Fruit fly (Drosophila melanogaster) whole organism, embryonic: ENCODE measurements around the gene CG15725.
A peak's percentile ranks its signal among the peaks of the same experiment; 100 is the strongest.

Experiments
- Ada2b ChIP-seq: fragments of 200-800 bp; sonication (Bioruptor generic); IDR thresholded peaks from 2 replicates; pipeline ENCODE4 v1.3.6; 2022; ENCODE audit warnings: missing biosample characterization, missing genetic modification characterization
- Antp ChIP-seq: fragments of 200-800 bp; sonication (Bioruptor generic); optimal IDR thresholded peaks from 3 replicates; lab custom pipeline; 2016; ENCODE audit warnings: missing biosample characterization, missing genetic modification characterization
- Asciz ChIP-seq: fragments of 200-800 bp; sonication (Bioruptor generic); optimal IDR thresholded peaks from 2 replicates; lab custom pipeline; 2017; ENCODE audit warnings: missing biosample characterization, mild to moderate bottlenecking, missing genetic modification characterization, missing genetic modification reagents
- CG10209 ChIP-seq: fragments of 200-800 bp; sonication (Bioruptor generic); optimal IDR thresholded peaks from 3 replicates; lab custom pipeline; 2017; ENCODE audit warnings: missing biosample characterization, mild to moderate bottlenecking, missing genetic modification characterization, missing genetic modification reagents
- CG10267 ChIP-seq: fragments of 200-800 bp; sonication (Bioruptor generic); optimal IDR thresholded peaks from 2 replicates; lab custom pipeline; 2018; ENCODE audit warnings: missing biosample characterization, mild to moderate bottlenecking, missing genetic modification characterization, moderate library complexity
- CG10321 ChIP-seq: fragments of 200-800 bp; sonication (Bioruptor generic); IDR thresholded peaks from 2 replicates; pipeline ENCODE4 v1.3.6; 2022; ENCODE audit warnings: missing biosample characterization, missing genetic modification characterization
- CG12104 ChIP-seq: fragments of 200-800 bp; sonication (Bioruptor generic); optimal IDR thresholded peaks from 3 replicates; lab custom pipeline; 2016; ENCODE audit warnings: missing biosample characterization, missing genetic modification characterization
- CG12236 ChIP-seq: fragments of 200-800 bp; sonication (Bioruptor generic); optimal IDR thresholded peaks from 2 replicates; lab custom pipeline; 2016; ENCODE audit warnings: missing biosample characterization, missing genetic modification characterization
- CG14014 ChIP-seq: fragments of 200-800 bp; sonication (Bioruptor generic); IDR thresholded peaks from 2 replicates; pipeline ENCODE4 v1.3.6; 2022; ENCODE audit warnings: missing biosample characterization, missing genetic modification characterization
- CG15514 ChIP-seq: fragments of 200-800 bp; sonication (Bioruptor generic); optimal IDR thresholded peaks from 3 replicates; lab custom pipeline; 2017; ENCODE audit warnings: missing biosample characterization, missing genetic modification characterization, mild to moderate bottlenecking, moderate library complexity, missing genetic modification reagents
- CG17385 ChIP-seq: fragments of 200-800 bp; sonication (Bioruptor generic); optimal IDR thresholded peaks from 3 replicates; lab custom pipeline; 2018; ENCODE audit warnings: missing biosample characterization, mild to moderate bottlenecking, missing genetic modification characterization
- CG1832 ChIP-seq: fragments of 200-800 bp; sonication (Bioruptor generic); optimal IDR thresholded peaks from 2 replicates; lab custom pipeline; 2017; ENCODE audit warnings: missing biosample characterization, mild to moderate bottlenecking, missing genetic modification characterization, inconsistent platforms
- CG2712 ChIP-seq: fragments of 200-800 bp; optimal IDR thresholded peaks from 3 replicates; lab custom pipeline; 2019; ENCODE audit warnings: missing biosample characterization, mild to moderate bottlenecking, missing genetic modification characterization, moderate library complexity
- CG31224 ChIP-seq: fragments of 200-800 bp; sonication (Bioruptor generic); IDR thresholded peaks from 2 replicates; pipeline ENCODE4 v1.3.6; 2022; ENCODE audit warnings: missing biosample characterization, missing genetic modification characterization
- CG3281 ChIP-seq: fragments of 200-800 bp; sonication (Bioruptor generic); optimal IDR thresholded peaks from 3 replicates; lab custom pipeline; 2017; ENCODE audit warnings: missing biosample characterization, mild to moderate bottlenecking, missing genetic modification characterization
- CG3407 ChIP-seq: fragments of 200-800 bp; sonication (Bioruptor generic); optimal IDR thresholded peaks from 2 replicates; lab custom pipeline; 2018; ENCODE audit warnings: missing biosample characterization, mild to moderate bottlenecking, missing genetic modification characterization
- CG34376 ChIP-seq: fragments of 200-800 bp; sonication (Bioruptor generic); optimal IDR thresholded peaks from 2 replicates; lab custom pipeline; 2018; ENCODE audit warnings: missing biosample characterization, mild to moderate bottlenecking, missing genetic modification characterization
- CG6175 ChIP-seq: fragments of 200-800 bp; sonication (Bioruptor generic); IDR thresholded peaks from 3 replicates; pipeline ENCODE4 v1.3.6; 2022; ENCODE audit warnings: missing biosample characterization, missing genetic modification characterization
- CG9215 ChIP-seq: fragments of 200-800 bp; sonication (Bioruptor generic); IDR thresholded peaks from 2 replicates; pipeline ENCODE4 v1.3.6; 2022; ENCODE audit warnings: missing biosample characterization, missing genetic modification characterization
- CHES-1-like ChIP-seq: fragments of 200-800 bp; sonication (Bioruptor generic); optimal IDR thresholded peaks from 2 replicates; lab custom pipeline; 2016; ENCODE audit warnings: missing biosample characterization, missing genetic modification characterization
- CTCF ChIP-seq: fragments of 200-800 bp; sonication (Bioruptor generic); optimal IDR thresholded peaks from 2 replicates; lab custom pipeline; 2017; ENCODE audit warnings: missing biosample characterization, mild to moderate bottlenecking, missing genetic modification characterization, moderate library complexity
- CkIIα-i1 ChIP-seq: fragments of 200-800 bp; sonication (Bioruptor generic); IDR thresholded peaks from 2 replicates; pipeline ENCODE4 v1.3.6; 2022; ENCODE audit warnings: missing biosample characterization, missing genetic modification characterization
- D ChIP-seq, 2 experiments: fragments of 200-800 bp in 1 of 2; fragments of >200 bp in 1 of 2; sonication (Bioruptor generic) in 1 of 2; optimal IDR thresholded peaks; 2 replicates in 1 of 2; 3 replicates in 1 of 2; lab custom pipeline; 2017; ENCODE audit warnings: mild to moderate bottlenecking in 1 of 2, missing biosample characterization in 1 of 2, missing genetic modification characterization in 1 of 2, missing genetic modification reagents in 1 of 2
- Fer1 ChIP-seq: fragments of 200-800 bp; sonication (Bioruptor generic); optimal IDR thresholded peaks from 2 replicates; lab custom pipeline; 2017; ENCODE audit warnings: missing biosample characterization, mild to moderate bottlenecking, missing genetic modification characterization
- Fer2 ChIP-seq: fragments of 200-800 bp; sonication (Bioruptor generic); optimal IDR thresholded peaks from 2 replicates; lab custom pipeline; 2018; ENCODE audit warnings: missing biosample characterization, mild to moderate bottlenecking, missing genetic modification characterization, moderate library complexity
- Fer3 ChIP-seq: fragments of 200-800 bp; sonication (Bioruptor generic); optimal IDR thresholded peaks from 2 replicates; lab custom pipeline; 2018; ENCODE audit warnings: missing biosample characterization, mild to moderate bottlenecking, missing genetic modification characterization, moderate library complexity
- H2.0 ChIP-seq: fragments of 200-800 bp; sonication (Bioruptor generic); IDR thresholded peaks from 2 replicates; pipeline ENCODE4 v1.3.6; 2022; ENCODE audit warnings: missing biosample characterization, missing genetic modification characterization
- HLHmδ ChIP-seq: fragments of 200-800 bp; sonication (Bioruptor generic); optimal IDR thresholded peaks from 2 replicates; lab custom pipeline; 2018; ENCODE audit warnings: missing biosample characterization, mild to moderate bottlenecking, missing genetic modification characterization, moderate library complexity
- MBD-R2 ChIP-seq: fragments of 200-800 bp; sonication (Bioruptor generic); IDR thresholded peaks from 2 replicates; pipeline ENCODE4 v1.3.6; 2022; ENCODE audit warnings: missing biosample characterization, missing genetic modification characterization
- Med ChIP-seq: fragments of 200-800 bp; sonication (Bioruptor generic); peaks from one replicate; lab custom pipeline; 2016; ENCODE audit warnings: missing biosample characterization, missing genetic modification characterization, mild to moderate bottlenecking, inconsistent platforms, moderate library complexity
- NFAT ChIP-seq: fragments of 200-800 bp; sonication (Bioruptor generic); IDR thresholded peaks from 2 replicates; pipeline ENCODE4 v1.3.6; 2022; ENCODE audit warnings: missing biosample characterization, missing genetic modification characterization
- Oaz ChIP-seq: fragments of 200-800 bp; sonication (Bioruptor generic); IDR thresholded peaks from 2 replicates; pipeline ENCODE4 v1.3.6; 2022; ENCODE audit warnings: missing biosample characterization, missing genetic modification characterization
- Opbp ChIP-seq: fragments of 200-800 bp; sonication (Bioruptor generic); IDR thresholded peaks from 3 replicates; pipeline ENCODE4 v1.3.6; 2022; ENCODE audit warnings: missing biosample characterization, missing genetic modification characterization; ENCODE audit not compliant: partially characterized antibody
- Tbp ChIP-seq: fragments of >200 bp; optimal IDR thresholded peaks from 2 replicates; lab custom pipeline; 2018; ENCODE audit warnings: missing biosample characterization, missing genetic modification characterization
- dm ChIP-seq: fragments of 200-800 bp; sonication (Bioruptor generic); optimal IDR thresholded peaks from 3 replicates; lab custom pipeline; 2016; ENCODE audit warnings: missing biosample characterization, missing genetic modification characterization
- esg ChIP-seq: fragments of 200-800 bp; sonication (Bioruptor generic); conservative IDR thresholded peaks from 2 replicates; pipeline ENCODE4 v1.3.6; 2022; ENCODE audit warnings: missing biosample characterization, missing genetic modification characterization
- ewg ChIP-seq: fragments of 200-800 bp; sonication (Bioruptor generic); optimal IDR thresholded peaks from 3 replicates; lab custom pipeline; 2017; ENCODE audit warnings: mild to moderate bottlenecking, missing biosample characterization, missing genetic modification reagents, missing genetic modification characterization
- eyg ChIP-seq: fragments of 200-800 bp; sonication (Bioruptor generic); optimal IDR thresholded peaks from 3 replicates; lab custom pipeline; 2016; ENCODE audit warnings: missing biosample characterization, missing genetic modification characterization
- fru ChIP-seq: fragments of >200 bp; optimal IDR thresholded peaks from 2 replicates; lab custom pipeline; 2017
- fu2 ChIP-seq: fragments of 200-800 bp; sonication (Bioruptor generic); optimal IDR thresholded peaks from 2 replicates; lab custom pipeline; 2016; ENCODE audit warnings: missing biosample characterization, missing genetic modification characterization
- gfzf ChIP-seq: fragments of 200-800 bp; sonication (Bioruptor generic); optimal IDR thresholded peaks from 2 replicates; lab custom pipeline; 2016; ENCODE audit warnings: missing biosample characterization, mild to moderate bottlenecking, missing genetic modification characterization, moderate library complexity
- kah ChIP-seq: fragments of 200-800 bp; sonication (Bioruptor generic); optimal IDR thresholded peaks from 2 replicates; lab custom pipeline; 2018; ENCODE audit warnings: missing biosample characterization, mild to moderate bottlenecking, missing genetic modification characterization
- lbe ChIP-seq: fragments of 200-800 bp; sonication (Bioruptor generic); optimal IDR thresholded peaks from 2 replicates; lab custom pipeline; 2016; ENCODE audit warnings: missing biosample characterization, mild to moderate bottlenecking, missing genetic modification characterization
- lmd ChIP-seq: fragments of 200-800 bp; sonication (Bioruptor generic); IDR thresholded peaks from 2 replicates; pipeline ENCODE4 v1.3.6; 2022; ENCODE audit warnings: missing biosample characterization, missing genetic modification characterization
- lola ChIP-seq, 3 experiments: fragments of >200 bp in 2 of 3; fragments of 200-800 bp in 1 of 3; sonication (Bioruptor generic) in 1 of 3; optimal IDR thresholded peaks; 2 replicates each; lab custom pipeline; 2017 to 2019; ENCODE audit warnings: missing biosample characterization in 3 of 3, missing genetic modification characterization in 3 of 3, mild to moderate bottlenecking in 1 of 3, moderate library complexity in 1 of 3
- maf-S ChIP-seq: fragments of 200-800 bp; sonication (Bioruptor generic); optimal IDR thresholded peaks from 2 replicates; lab custom pipeline; 2016; ENCODE audit warnings: missing biosample characterization, missing genetic modification characterization
- run ChIP-seq: fragments of 200-800 bp; sonication (Bioruptor generic); optimal IDR thresholded peaks from 3 replicates; lab custom pipeline; 2018; ENCODE audit warnings: missing biosample characterization, mild to moderate bottlenecking, missing genetic modification characterization
- schlank ChIP-seq: fragments of 200-800 bp; sonication (Bioruptor generic); optimal IDR thresholded peaks from 2 replicates; lab custom pipeline; 2018; ENCODE audit warnings: missing biosample characterization, mild to moderate bottlenecking, missing genetic modification characterization
- sima ChIP-seq: fragments of 200-800 bp; sonication (Bioruptor generic); optimal IDR thresholded peaks from 2 replicates; lab custom pipeline; 2016; ENCODE audit warnings: missing biosample characterization, missing genetic modification characterization
- tin ChIP-seq: fragments of 200-800 bp; sonication (Bioruptor generic); optimal IDR thresholded peaks from 3 replicates; lab custom pipeline; 2016; ENCODE audit warnings: missing biosample characterization, missing genetic modification characterization
- twi ChIP-seq: fragments of 200-800 bp; optimal IDR thresholded peaks from 2 replicates; lab custom pipeline; 2019; ENCODE audit warnings: missing biosample characterization, mild to moderate bottlenecking, missing genetic modification characterization, moderate library complexity
- wdn ChIP-seq: fragments of 200-800 bp; sonication (Bioruptor generic); IDR thresholded peaks from 2 replicates; pipeline ENCODE4 v1.3.6; 2022; ENCODE audit warnings: missing biosample characterization, missing genetic modification characterization

Gene CG15725

dm6 chrX:12754348-12754733 is 48.7 kb downstream of the CG15725 start (continued):
- TF ChIP-seq CG31224 (GFP tag; lab: Robert Waterston, UW) (peak; percentile 92), CG6175 (GFP tag; lab: Robert Waterston, UW) (peak; percentile 94), CG9215 (peak; percentile 95), CG10321 (GFP tag; lab: Robert Waterston, UW) (peak; percentile 76), lola (GFP tag; optimal IDR thresholded peaks at IDR 0.05; lab: Kevin White, UChicago) (peak in 1 of 3 experiments; percentile 67), CG3407 (peak; percentile 70), Ada2b (GFP tag; lab: Robert Waterston, UW) (peak; percentile 96), tin (GFP tag; lab: Kevin White, UChicago) (peak; percentile 87), CG34376 (GFP tag; lab: Kevin White, UChicago) (peak; percentile 12), lbe (peak; percentile 95), CG12236 (no peak), gfzf (GFP tag; lab: Kevin White, UChicago) (no peak), Antp (peak; percentile 86), Oaz (GFP tag; lab: Robert Waterston, UW) (peak; percentile 90), CG14014 (peak; percentile 96), NFAT (peak; percentile 97), CG10209 (GFP tag; lab: Kevin White, UChicago) (peak; percentile 91), twi (tag; lab: Kevin White, UChicago) (peak; percentile 57), HLHmδ (GFP tag; lab: Kevin White, UChicago) (no peak), fu2 (peak; percentile 82), maf-S (GFP tag; lab: Kevin White, UChicago) (peak; percentile 82), Opbp (GFP tag; lab: Robert Waterston, UW) (no peak), esg (GFP tag; lab: Robert Waterston, UW) (peak; percentile 93), schlank (peak; percentile 86), CG1832 (no peak), Fer3 (tag; lab: Kevin White, UChicago) (peak; percentile 95), Fer1 (GFP tag; lab: Kevin White, UChicago) (peak; percentile 89), kah (GFP tag; lab: Kevin White, UChicago) (peak; percentile 45), eyg (GFP tag; lab: Kevin White, UChicago) (peak; percentile 3), Fer2 (peak; percentile 86), D (optimal IDR thresholded peaks at IDR 0.05; lab: Kevin White, UChicago) (no peak), D (GFP tag; optimal IDR thresholded peaks at IDR 0.05; lab: Kevin White, UChicago) (peak; percentile 66), fru (lab: Kevin White, UChicago) (no peak), Med (peak; percentile 99), Tbp (GFP tag; lab: Kevin White, UChicago) (no peak), lmd (GFP tag; lab: Robert Waterston, UW) (peak; percentile 97), wdn (GFP tag; lab: Robert Waterston, UW) (peak; percentile 94), dm (peak; percentile 74), ewg (GFP tag; lab: Kevin White, UChicago) (peak; percentile 76), CG17385 (GFP tag; lab: Kevin White, UChicago) (peak; percentile 86), CG10267 (tag; lab: Kevin White, UChicago) (peak; percentile 70), H2.0 (peak; percentile 94), MBD-R2 (peak; percentile 96), CG12104 (GFP tag; lab: Kevin White, UChicago) (peak; percentile 78), CkIIα-i1 (GFP tag; lab: Robert Waterston, UW) (peak; percentile 68; the same call in 1 of the 2 replicates), CTCF (GFP tag; lab: Kevin White, UChicago) (peak; percentile 9), CG3281 (GFP tag; lab: Kevin White, UChicago) (peak; percentile 94), CHES-1-like (GFP tag; lab: Kevin White, UChicago) (peak; percentile 81), run (peak; percentile 79), CG2712 (tag; lab: Kevin White, UChicago) (peak; percentile 88), sima (GFP tag; lab: Kevin White, UChicago) (peak; percentile 69), CG15514 (GFP tag; lab: Kevin White, UChicago) (peak; percentile 85), Asciz (GFP tag; lab: Kevin White, UChicago) (peak; percentile 76)
